Worm (Caenorhabditis elegans): ENCODE measurements around the gene C34D10.1.

C34D10.1 gene

ce11 chrX:8052055-8052454 lies 22.8 kb downstream of the C34D10.1 start:
- TF ChIP-seq ztf-3 (GFP tag; optimal IDR thresholded peaks at IDR 0.05): no peak
- TF ChIP-seq mes-4 (tag; optimal IDR thresholded peaks at IDR 0.05): no peak
- no peak for TF ChIP-seq die-1 (tag; optimal IDR thresholded peaks at IDR 0.05)
- TF ChIP-seq B0019.2 (GFP tag; conservative IDR thresholded peaks at IDR 0.05): no peak
- TF ChIP-seq nhr-90 (tag; optimal IDR thresholded peaks at IDR 0.05): no peak
- TF ChIP-seq rcor-1 (GFP tag; IDR thresholded peaks at IDR 0.05): no peak
- TF ChIP-seq hsf-1 (GFP tag; IDR thresholded peaks at IDR 0.05): no peak
- no peak for TF ChIP-seq dox-1 (GFP tag; IDR thresholded peaks at IDR 0.05)
- no peak for TF ChIP-seq aptf-2 (GFP tag; conservative IDR thresholded peaks at IDR 0.05)
- no peak for TF ChIP-seq pha-4 (tag; optimal IDR thresholded peaks at IDR 0.05)
- TF ChIP-seq F57C9.4 (tag; optimal IDR thresholded peaks at IDR 0.05): no peak
- TF ChIP-seq C17E4.6 (GFP tag; IDR thresholded peaks at IDR 0.05): no peak
- TF ChIP-seq attf-3 (GFP tag; conservative IDR thresholded peaks at IDR 0.05): no peak
- no peak for TF ChIP-seq nhr-120 (GFP tag; IDR thresholded peaks at IDR 0.05)
- TF ChIP-seq F10E7.11 (tag; optimal IDR thresholded peaks at IDR 0.05): no peak

- TF ChIP-seq sea-2 (GFP tag; IDR thresholded peaks at IDR 0.05) (peak; percentile 72; the same call in 1 of the 2 replicates), zfh-2 (GFP tag; conservative IDR thresholded peaks at IDR 0.05) (peak; percentile 90), cebp-2 (GFP tag; IDR thresholded peaks at IDR 0.05) (no peak)
Measured at ce11 chrX:8053008-8053441, 23.7 kb downstream of the C34D10.1 start.

- TF ChIP-seq F55B11.4 (tag; optimal IDR thresholded peaks at IDR 0.05; ENCODE audit: borderline replicate concordance, insufficient read depth): no peak
- no peak for TF ChIP-seq ztf-18 (tag; optimal IDR thresholded peaks at IDR 0.05)
- TF ChIP-seq Y67H2A.10 (GFP tag; conservative IDR thresholded peaks at IDR 0.05): no peak
- no peak for TF ChIP-seq nfya-1 (tag; optimal IDR thresholded peaks at IDR 0.05; ENCODE audit: borderline replicate concordance, insufficient read depth)
- no peak for TF ChIP-seq snpc-4 (GFP tag; optimal IDR thresholded peaks at IDR 0.05)
- TF ChIP-seq snpc-4 (tag; optimal IDR thresholded peaks at IDR 0.05): no peak
- no peak for TF ChIP-seq tlf-1 (GFP tag; optimal IDR thresholded peaks at IDR 0.05)
- TF ChIP-seq lag-1 (GFP tag; IDR thresholded peaks at IDR 0.05): no peak
- no peak for TF ChIP-seq C06A6.2 (GFP tag; conservative IDR thresholded peaks at IDR 0.05)
- TF ChIP-seq tbx-9 (tag; optimal IDR thresholded peaks at IDR 0.05; ENCODE audit: borderline replicate concordance): no peak
- no peak for TF ChIP-seq ztf-3 (GFP tag; optimal IDR thresholded peaks at IDR 0.05)
- no peak for TF ChIP-seq ccch-3 (GFP tag; optimal IDR thresholded peaks at IDR 0.05)
Measured at ce11 chrX:8054478-8054877, 25.2 kb downstream of the C34D10.1 start.

- no peak for TF ChIP-seq nhr-120 (GFP tag; IDR thresholded peaks at IDR 0.05)
- TF ChIP-seq lsl-1 (GFP tag; optimal IDR thresholded peaks at IDR 0.05): no peak
- no peak for TF ChIP-seq F55B11.4 (tag; optimal IDR thresholded peaks at IDR 0.05; ENCODE audit: borderline replicate concordance, insufficient read depth)
- TF ChIP-seq nfya-2 (GFP tag; IDR thresholded peaks at IDR 0.05): no peak
- no peak for TF ChIP-seq chd-7 (tag; optimal IDR thresholded peaks at IDR 0.05)
- no peak for TF ChIP-seq lir-1 (GFP tag; conservative IDR thresholded peaks at IDR 0.05)
- no peak for TF ChIP-seq F37B4.10 (GFP tag; IDR thresholded peaks at IDR 0.05)
- no peak for TF ChIP-seq F57A8.1 (GFP tag; optimal IDR thresholded peaks at IDR 0.05)
- no peak for TF ChIP-seq lin-54 (GFP tag; optimal IDR thresholded peaks at IDR 0.05)
- TF ChIP-seq B0019.2 (GFP tag; conservative IDR thresholded peaks at IDR 0.05): no peak
- no peak for TF ChIP-seq ccch-3 (GFP tag; optimal IDR thresholded peaks at IDR 0.05)
- no peak for TF ChIP-seq F33H1.4 (GFP tag; IDR thresholded peaks at IDR 0.05)
- TF ChIP-seq Y79H2A.3 (GFP tag; conservative IDR thresholded peaks at IDR 0.05): no peak
- no peak for TF ChIP-seq ztf-3 (GFP tag; optimal IDR thresholded peaks at IDR 0.05)
Measured at ce11 chrX:8057791-8058270, 28.6 kb downstream of the C34D10.1 start, which contains the start of gene dim-1. dim-1 (minus strand) TSS chrX:8058220.

Data from whole organism, young adult.